Worm (Caenorhabditis elegans): ENCODE measurements around the gene Y70C5B.2.
A peak's percentile ranks its signal among the peaks of the same experiment; 100 is the strongest.

Gene Y70C5B.2

ce11 chrV:16643558-16643957, 17.2 kb downstream of the Y70C5B.2 start, which contains the start of gene srw-77:
Gene srw-77, minus strand, starts transcription at chrV:16643658.
- TF ChIP-seq ceh-79 (tag; optimal IDR thresholded peaks at IDR 0.05) (no peak), F22D6.2 (tag; optimal IDR thresholded peaks at IDR 0.05) (no peak), ets-4 (GFP tag; optimal IDR thresholded peaks at IDR 0.05) (no peak), Y95B8A.8 (GFP tag; IDR thresholded peaks at IDR 0.05) (no peak), F33H1.4 (GFP tag; IDR thresholded peaks at IDR 0.05) (no peak), rcor-1 (GFP tag; IDR thresholded peaks at IDR 0.05) (no peak), ztf-28 (GFP tag; IDR thresholded peaks at IDR 0.05) (no peak), F39B2.1 (GFP tag; IDR thresholded peaks at IDR 0.05) (no peak), Y79H2A.3 (GFP tag; conservative IDR thresholded peaks at IDR 0.05) (no peak), zfh-2 (GFP tag; conservative IDR thresholded peaks at IDR 0.05) (no peak), tlf-1 (GFP tag; optimal IDR thresholded peaks at IDR 0.05) (no peak), hrde-1 (tag; optimal IDR thresholded peaks at IDR 0.05; ENCODE audit: borderline replicate concordance) (no peak)

DNA sequence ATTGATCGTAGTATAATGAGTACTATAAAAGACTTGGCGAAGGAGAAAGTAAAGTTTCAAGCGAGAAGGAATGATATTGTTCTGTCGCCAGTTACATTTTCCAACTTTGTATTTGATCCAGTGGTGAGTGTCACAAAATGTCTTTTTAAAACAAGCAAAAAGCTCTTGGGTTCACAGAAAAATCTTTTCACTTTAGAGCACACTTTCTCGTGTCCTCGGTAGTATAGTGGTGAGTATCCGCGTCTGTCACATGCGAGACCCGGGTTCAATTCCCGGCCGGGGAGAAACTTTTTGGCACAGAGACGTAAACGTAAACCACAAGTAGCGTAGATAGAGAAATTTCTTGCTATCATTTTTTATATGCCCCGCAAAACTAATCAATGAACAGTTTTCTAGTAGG, 20.4 kb downstream of the Y70C5B.2 start:
- TF ChIP-seq ceh-58 (GFP tag; IDR thresholded peaks at IDR 0.05): no peak
- TF ChIP-seq hlh-26 (GFP tag; conservative IDR thresholded peaks at IDR 0.05): no peak
- no peak for TF ChIP-seq ets-4 (GFP tag; optimal IDR thresholded peaks at IDR 0.05)
- no peak for TF ChIP-seq ceh-27 (GFP tag; optimal IDR thresholded peaks at IDR 0.05)
- no peak for TF ChIP-seq aptf-3 (GFP tag; IDR thresholded peaks at IDR 0.05)
- TF ChIP-seq mes-4 (tag; optimal IDR thresholded peaks at IDR 0.05): no peak
- TF ChIP-seq efl-1 (GFP tag; optimal IDR thresholded peaks at IDR 0.05): no peak
- no peak for TF ChIP-seq cebp-1 (GFP tag; IDR thresholded peaks at IDR 0.05)
- no peak for TF ChIP-seq cebp-1 (tag; optimal IDR thresholded peaks at IDR 0.05)
- peak; percentile 83 for TF ChIP-seq attf-6 (GFP tag; IDR thresholded peaks at IDR 0.05)
- no peak for TF ChIP-seq lsy-27 (tag; optimal IDR thresholded peaks at IDR 0.05; ENCODE audit: borderline replicate concordance, insufficient read depth)
- TF ChIP-seq F22D6.2 (tag; optimal IDR thresholded peaks at IDR 0.05): no peak
- no peak for TF ChIP-seq ccch-3 (GFP tag; optimal IDR thresholded peaks at IDR 0.05)
- TF ChIP-seq sptf-2 (GFP tag; optimal IDR thresholded peaks at IDR 0.05): no peak
- TF ChIP-seq Y79H2A.3 (GFP tag; conservative IDR thresholded peaks at IDR 0.05): no peak
- TF ChIP-seq madf-10 (tag; optimal IDR thresholded peaks at IDR 0.05): peak; percentile 8
- no peak for TF ChIP-seq unc-62 (GFP tag; optimal IDR thresholded peaks at IDR 0.05)
- TF ChIP-seq T07F8.4 (tag; optimal IDR thresholded peaks at IDR 0.05): no peak
- TF ChIP-seq lin-35 (GFP tag; optimal IDR thresholded peaks at IDR 0.05): no peak
- TF ChIP-seq nhr-90 (tag; optimal IDR thresholded peaks at IDR 0.05): peak; percentile 64
- TF ChIP-seq Y53G8AR.9 (GFP tag; conservative IDR thresholded peaks at IDR 0.05): no peak
- no peak for TF ChIP-seq egl-44 (GFP tag; IDR thresholded peaks at IDR 0.05)
- TF ChIP-seq sdz-38 (tag; optimal IDR thresholded peaks at IDR 0.05): no peak
- no peak for TF ChIP-seq ztf-26 (tag; optimal IDR thresholded peaks at IDR 0.05)
- TF ChIP-seq mel-28 (tag; optimal IDR thresholded peaks at IDR 0.05; ENCODE audit: borderline replicate concordance): no peak
- 0 out of 2 replicates have a peak, but pooled peaks have one; percentile 15 for TF ChIP-seq mcd-1 (GFP tag; IDR thresholded peaks at IDR 0.05)
- no peak for TF ChIP-seq nhr-179 (tag; optimal IDR thresholded peaks at IDR 0.05)
- no peak for TF ChIP-seq Y67H2A.10 (GFP tag; conservative IDR thresholded peaks at IDR 0.05)
- TF ChIP-seq ceh-40 (GFP tag; IDR thresholded peaks at IDR 0.05): no peak
- no peak for TF ChIP-seq F57C9.4 (tag; optimal IDR thresholded peaks at IDR 0.05)
- TF ChIP-seq unc-130 (GFP tag; optimal IDR thresholded peaks at IDR 0.05): no peak
- TF ChIP-seq F39B2.1 (GFP tag; IDR thresholded peaks at IDR 0.05): no peak
- peak; percentile 22 for TF ChIP-seq hrde-1 (tag; optimal IDR thresholded peaks at IDR 0.05; ENCODE audit: borderline replicate concordance)
- TF ChIP-seq Y53F4B.3 (GFP tag; IDR thresholded peaks at IDR 0.05): no peak
- no peak for TF ChIP-seq ekl-4 (GFP tag; IDR thresholded peaks at IDR 0.05)
- TF ChIP-seq gei-17 (GFP tag; optimal IDR thresholded peaks at IDR 0.05): no peak
- no peak for TF ChIP-seq snpc-1.3 (tag; optimal IDR thresholded peaks at IDR 0.05; ENCODE audit: insufficient read depth)
- TF ChIP-seq hlh-12 (tag; optimal IDR thresholded peaks at IDR 0.05): no peak
- no peak for TF ChIP-seq C06A6.2 (GFP tag; conservative IDR thresholded peaks at IDR 0.05)
- TF ChIP-seq madf-8 (GFP tag; conservative IDR thresholded peaks at IDR 0.05): no peak
- peak; percentile 46 for TF ChIP-seq ztf-18 (tag; optimal IDR thresholded peaks at IDR 0.05)

All from whole organism, young adult.